Worm (Caenorhabditis elegans): ENCODE measurements around the gene srh-166.

The srh-166 gene

ce11 chrV:20475029-20475428, 50.6 kb downstream of the srh-166 start:
- TF ChIP-seq madf-8 (GFP tag; conservative IDR thresholded peaks at IDR 0.05), result no peak
- TF ChIP-seq ceh-100 (GFP tag; IDR thresholded peaks at IDR 0.05), result no peak
- no peak for TF ChIP-seq ccch-3 (GFP tag; optimal IDR thresholded peaks at IDR 0.05)
- TF ChIP-seq chd-7 (tag; optimal IDR thresholded peaks at IDR 0.05), result no peak
- TF ChIP-seq cebp-1 (GFP tag; IDR thresholded peaks at IDR 0.05), result no peak
- TF ChIP-seq cebp-1 (tag; optimal IDR thresholded peaks at IDR 0.05), result no peak
- no peak for TF ChIP-seq let-607 (tag; optimal IDR thresholded peaks at IDR 0.05)
- TF ChIP-seq D2030.7 (GFP tag; IDR thresholded peaks at IDR 0.05), result no peak
- TF ChIP-seq dox-1 (GFP tag; IDR thresholded peaks at IDR 0.05), result no peak
- no peak for TF ChIP-seq madf-6 (GFP tag; IDR thresholded peaks at IDR 0.05)
- no peak for TF ChIP-seq ztf-28 (GFP tag; IDR thresholded peaks at IDR 0.05)
- TF ChIP-seq F52B5.7 (tag; optimal IDR thresholded peaks at IDR 0.05), result no peak
- TF ChIP-seq repo-1 (tag; optimal IDR thresholded peaks at IDR 0.05), result no peak
- no peak for TF ChIP-seq Y53G8AR.9 (GFP tag; conservative IDR thresholded peaks at IDR 0.05)
- TF ChIP-seq ama-1 (optimal IDR thresholded peaks at IDR 0.05), result no peak
- TF ChIP-seq ama-1 (GFP tag; optimal IDR thresholded peaks at IDR 0.05), result no peak
- TF ChIP-seq athp-1 (tag; optimal IDR thresholded peaks at IDR 0.05), result no peak
- no peak for TF ChIP-seq rcor-1 (GFP tag; IDR thresholded peaks at IDR 0.05)
- no peak for TF ChIP-seq ekl-4 (GFP tag; IDR thresholded peaks at IDR 0.05)
- no peak for TF ChIP-seq hlh-26 (GFP tag; conservative IDR thresholded peaks at IDR 0.05)
- TF ChIP-seq B0336.3 (GFP tag; IDR thresholded peaks at IDR 0.05), result no peak
- TF ChIP-seq snpc-1.3 (tag; optimal IDR thresholded peaks at IDR 0.05; ENCODE audit: insufficient read depth), result no peak
